Worm (Caenorhabditis elegans) whole organism, L1 larva: Measurements from ENCODE around the gene phdh-1.

ENCODE experiments used
- C04F5.9 ChIP-seq: sonication (generic microtip); optimal IDR thresholded peaks from 2 replicates; lab custom pipeline; 2016; ENCODE audit warnings: missing genetic modification characterization, missing compliant biosample characterization
- C16A3.4 ChIP-seq: fragments of 150-350 bp; optimal IDR thresholded peaks from 2 replicates; lab custom pipeline; 2014; ENCODE audit warnings: missing biosample characterization, missing genetic modification characterization
- F16B12.6 ChIP-seq: fragments of 150-350 bp; optimal IDR thresholded peaks from 2 replicates; lab custom pipeline; 2014; ENCODE audit warnings: missing biosample characterization, missing genetic modification characterization
- Y116A8C.19 ChIP-seq: sonication (generic microtip); optimal IDR thresholded peaks from 2 replicates; lab custom pipeline; 2016; ENCODE audit warnings: missing compliant biosample characterization, missing genetic modification characterization, borderline replicate concordance
- alr-1 ChIP-seq: fragments of 200-800 bp; sonication (Bioruptor generic); optimal IDR thresholded peaks from 2 replicates; lab custom pipeline; 2018; ENCODE audit warnings: borderline replicate concordance, mild to moderate bottlenecking, missing genetic modification characterization, missing compliant biosample characterization
- ceh-82 ChIP-seq, 3 experiments: fragments of 150-350 bp in 1 of 3; sonication (generic microtip) in 2 of 3; optimal IDR thresholded peaks; 2 replicates each; lab custom pipeline; 2014 to 2017; ENCODE audit warnings: missing biosample characterization in 3 of 3, missing genetic modification characterization in 3 of 3
- ceh-88 ChIP-seq: fragments of 200-800 bp; sonication (Bioruptor generic); IDR thresholded peaks from 2 replicates; pipeline ENCODE4 v1.3.6; 2022; ENCODE audit warnings: missing genetic modification characterization, missing compliant biosample characterization
- dpl-1 ChIP-seq, 3 experiments: fragments of 150-350 bp in 2 of 3; sonication (generic microtip) in 1 of 3; optimal IDR thresholded peaks; 2 replicates each; lab custom pipeline; 2014 to 2017; ENCODE audit warnings: missing biosample characterization in 3 of 3, missing genetic modification characterization in 3 of 3, missing genetic modification reagents in 3 of 3
- dsc-1 ChIP-seq: sonication (generic microtip); optimal IDR thresholded peaks from 2 replicates; lab custom pipeline; 2016; ENCODE audit warnings: mild to moderate bottlenecking, missing genetic modification characterization, missing compliant biosample characterization
- efl-1 ChIP-seq, 4 experiments: fragments of 150-350 bp; optimal IDR thresholded peaks in 3 of 4; peaks in 1 of 4; 1 replicate in 1 of 4; 2 replicates in 3 of 4; lab custom pipeline; 2014; ENCODE audit warnings: missing biosample characterization in 2 of 4, missing genetic modification characterization in 2 of 4, missing genetic modification reagents in 2 of 4
- efl-3 ChIP-seq: fragments of 200-800 bp; sonication (Bioruptor generic); optimal IDR thresholded peaks from 2 replicates; lab custom pipeline; 2018; ENCODE audit warnings: mild to moderate bottlenecking, missing genetic modification characterization, missing compliant biosample characterization
- egl-13 ChIP-seq: sonication (generic microtip); optimal IDR thresholded peaks from 2 replicates; lab custom pipeline; 2016; ENCODE audit warnings: missing genotype, missing genetic modification reagents, missing genetic modification characterization, missing compliant biosample characterization
- elt-3 ChIP-seq, 6 experiments: fragments of 150-350 bp in 1 of 6; sonication (generic microtip); optimal IDR thresholded peaks; 2 replicates each; lab custom pipeline; 2017 to 2018; ENCODE audit warnings: missing biosample characterization in 6 of 6, missing genetic modification characterization in 6 of 6, inconsistent platforms in 1 of 6
- ets-5 ChIP-seq: fragments of 200-800 bp; sonication (Bioruptor generic); IDR thresholded peaks from 2 replicates; pipeline ENCODE4 v1.3.6; 2022; ENCODE audit warnings: missing genetic modification characterization, missing compliant biosample characterization
- fkh-4 ChIP-seq: sonication (generic microtip); optimal IDR thresholded peaks from 2 replicates; lab custom pipeline; 2016; ENCODE audit warnings: missing compliant biosample characterization, missing genetic modification characterization, borderline replicate concordance
- fkh-8 ChIP-seq: sonication (generic microtip); optimal IDR thresholded peaks from 2 replicates; lab custom pipeline; 2016; ENCODE audit warnings: mild to moderate bottlenecking, missing genetic modification characterization, missing compliant biosample characterization
- fos-1 ChIP-seq: fragments of 150-350 bp; optimal IDR thresholded peaks from 2 replicates; lab custom pipeline; 2014; ENCODE audit warnings: missing biosample characterization, missing genetic modification characterization
- irx-1 ChIP-seq: sonication (generic microtip); optimal IDR thresholded peaks from 2 replicates; lab custom pipeline; 2016; ENCODE audit warnings: missing genetic modification characterization, missing compliant biosample characterization
- lin-15B ChIP-seq: fragments of 150-350 bp; sonication (generic microtip); optimal IDR thresholded peaks from 3 replicates; lab custom pipeline; 2014; ENCODE audit warnings: missing biosample characterization, missing genetic modification characterization
- lin-35 ChIP-seq, 2 experiments: fragments of 150-350 bp; optimal IDR thresholded peaks; 2 replicates each; lab custom pipeline; 2014; ENCODE audit warnings: missing biosample characterization in 2 of 2, missing genetic modification characterization in 2 of 2, missing genetic modification reagents in 2 of 2
- lin-39 ChIP-seq: fragments of 150-350 bp; optimal IDR thresholded peaks from 2 replicates; lab custom pipeline; 2014; ENCODE audit warnings: missing biosample characterization, missing genetic modification reagents, missing genetic modification characterization
- lsy-2 ChIP-seq, 2 experiments: fragments of 150-350 bp; optimal IDR thresholded peaks; 2 replicates each; lab custom pipeline; 2014; ENCODE audit warnings: missing biosample characterization in 2 of 2, missing genetic modification characterization in 2 of 2
- mdl-1 ChIP-seq, 2 experiments: fragments of 150-350 bp; optimal IDR thresholded peaks; 2 replicates each; lab custom pipeline; 2014 to 2017; ENCODE audit warnings: missing biosample characterization in 2 of 2, missing genetic modification characterization in 2 of 2, inconsistent platforms in 1 of 2
- mef-2 ChIP-seq: fragments of 150-350 bp; optimal IDR thresholded peaks from 2 replicates; lab custom pipeline; 2014; ENCODE audit warnings: missing biosample characterization, missing genetic modification characterization
- mep-1 ChIP-seq: fragments of 150-350 bp; optimal IDR thresholded peaks from 2 replicates; lab custom pipeline; 2014; ENCODE audit warnings: missing biosample characterization, missing genetic modification characterization
- nhr-11 ChIP-seq: fragments of 150-350 bp; optimal IDR thresholded peaks from 2 replicates; lab custom pipeline; 2014; ENCODE audit warnings: missing biosample characterization, missing genetic modification characterization
- nhr-12 ChIP-seq: sonication (generic microtip); optimal IDR thresholded peaks from 2 replicates; lab custom pipeline; 2017; ENCODE audit warnings: missing biosample characterization, missing genetic modification characterization
- nhr-19 ChIP-seq: fragments of 200-800 bp; sonication (Bioruptor generic); conservative IDR thresholded peaks from 2 replicates; pipeline ENCODE4 v1.3.6; 2022; ENCODE audit warnings: missing genetic modification characterization, missing compliant biosample characterization
- nhr-20 ChIP-seq: sonication (generic microtip); optimal IDR thresholded peaks from 2 replicates; lab custom pipeline; 2016; ENCODE audit warnings: mild to moderate bottlenecking, missing genetic modification characterization, missing compliant biosample characterization
- nhr-237 ChIP-seq: fragments of 150-350 bp; optimal IDR thresholded peaks from 2 replicates; lab custom pipeline; 2014; ENCODE audit warnings: missing biosample characterization, missing genetic modification characterization
- nhr-28 ChIP-seq: fragments of 150-350 bp; optimal IDR thresholded peaks from 2 replicates; lab custom pipeline; 2014; ENCODE audit warnings: missing biosample characterization, missing genetic modification characterization
- nhr-71 ChIP-seq: sonication (generic microtip); optimal IDR thresholded peaks from 2 replicates; lab custom pipeline; 2016; ENCODE audit warnings: mild to moderate bottlenecking, missing genetic modification characterization, moderate library complexity, missing compliant biosample characterization
- nhr-76 ChIP-seq: sonication (generic microtip); optimal IDR thresholded peaks from 2 replicates; lab custom pipeline; 2017; ENCODE audit warnings: missing biosample characterization, missing genetic modification characterization
- nhr-77 ChIP-seq: fragments of 150-350 bp; optimal IDR thresholded peaks from 2 replicates; lab custom pipeline; 2014; ENCODE audit warnings: missing biosample characterization, missing genetic modification characterization
- nhr-85 ChIP-seq: sonication (generic microtip); peaks from one replicate; lab custom pipeline; 2016; ENCODE audit warnings: missing genetic modification characterization, inconsistent platforms, missing compliant biosample characterization
- nhr-90 ChIP-seq: sonication (generic microtip); optimal IDR thresholded peaks from 2 replicates; lab custom pipeline; 2016; ENCODE audit warnings: mild to moderate bottlenecking, missing genetic modification characterization, missing compliant biosample characterization; ENCODE audit not compliant: poor library complexity
- pax-3 ChIP-seq: fragments of 200-800 bp; sonication (Bioruptor generic); optimal IDR thresholded peaks from 2 replicates; lab custom pipeline; 2018; ENCODE audit warnings: mild to moderate bottlenecking, missing genetic modification characterization, moderate library complexity, missing compliant biosample characterization
- skn-1 ChIP-seq: fragments of 150-350 bp; optimal IDR thresholded peaks from 2 replicates; lab custom pipeline; 2014; ENCODE audit warnings: missing biosample characterization, missing genetic modification characterization
- snpc-4 ChIP-seq: fragments of 150-350 bp; optimal IDR thresholded peaks from 2 replicates; lab custom pipeline; 2014; ENCODE audit warnings: missing biosample characterization, missing genetic modification characterization
- snu-23 ChIP-seq: sonication (generic microtip); optimal IDR thresholded peaks from 2 replicates; lab custom pipeline; 2016; ENCODE audit warnings: missing genetic modification characterization, missing compliant biosample characterization
- sox-4 ChIP-seq: sonication (generic microtip); optimal IDR thresholded peaks from 2 replicates; lab custom pipeline; 2016; ENCODE audit warnings: missing genetic modification characterization, missing compliant biosample characterization
- sup-37 ChIP-seq: fragments of 200-800 bp; sonication (Bioruptor generic); optimal IDR thresholded peaks from 2 replicates; lab custom pipeline; 2018; ENCODE audit warnings: mild to moderate bottlenecking, missing genetic modification characterization, missing compliant biosample characterization
- tbx-2 ChIP-seq: sonication (generic microtip); optimal IDR thresholded peaks from 2 replicates; lab custom pipeline; 2016; ENCODE audit warnings: missing genetic modification characterization, missing compliant biosample characterization
- tlp-1 ChIP-seq: fragments of 150-350 bp; optimal IDR thresholded peaks from 2 replicates; lab custom pipeline; 2014; ENCODE audit warnings: missing biosample characterization, missing genetic modification characterization
- unc-30 ChIP-seq: sonication (generic microtip); optimal IDR thresholded peaks from 2 replicates; lab custom pipeline; 2017; ENCODE audit warnings: missing biosample characterization, missing genetic modification characterization
- unc-62 ChIP-seq: fragments of 150-350 bp; optimal IDR thresholded peaks from 2 replicates; lab custom pipeline; 2014; ENCODE audit warnings: missing biosample characterization, missing genetic modification reagents, missing genetic modification characterization
- unc-86 ChIP-seq: sonication (generic microtip); optimal IDR thresholded peaks from 2 replicates; lab custom pipeline; 2016; ENCODE audit warnings: missing genetic modification characterization, missing compliant biosample characterization
- xbp-1 ChIP-seq: sonication (generic microtip); optimal IDR thresholded peaks from 2 replicates; lab custom pipeline; 2016; ENCODE audit warnings: missing genetic modification characterization, missing compliant biosample characterization

The phdh-1 gene

DNA sequence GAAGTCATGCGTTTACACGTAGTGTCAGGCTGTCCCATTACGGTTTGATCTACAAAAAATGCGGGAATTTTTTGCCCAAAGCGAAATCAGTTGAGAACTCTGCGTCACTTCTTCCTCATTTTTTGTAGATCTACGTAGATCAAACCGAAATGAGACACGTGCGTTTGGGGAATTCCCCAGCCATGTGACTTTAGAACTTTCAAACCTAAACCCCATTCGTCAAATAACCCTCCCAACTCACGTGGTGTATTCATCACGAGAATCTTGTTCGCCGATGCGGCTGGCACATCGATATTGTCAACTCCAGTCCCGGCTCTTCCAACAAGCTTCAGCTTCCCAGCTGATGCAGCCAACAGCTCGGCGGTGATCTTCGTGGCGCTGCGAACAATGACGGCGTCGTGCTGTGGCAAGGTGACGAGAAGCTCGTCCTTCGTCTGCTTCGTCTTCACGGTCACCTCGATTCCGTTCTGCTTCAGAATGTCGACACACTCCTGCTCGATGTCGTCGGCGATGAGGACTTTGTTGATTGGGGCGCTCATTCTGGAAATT is at the start of gene phdh-1:
Gene phdh-1 (minus strand): TSS at position 540 of the 549 bp plus-strand sequence.
- 0 out of 2 replicates have a peak, but pooled peaks have one; percentile 35 for TF ChIP-seq nhr-19
- TF ChIP-seq nhr-71: no peak
- TF ChIP-seq nhr-237 (tag; lab: Kevin White, UChicago): no peak
- TF ChIP-seq irx-1 (tag; lab: Kevin White, UChicago): no peak
- no peak for TF ChIP-seq sup-37 (GFP tag; lab: Kevin White, UChicago)
- no peak for TF ChIP-seq lin-15B
- peak; percentile 78 for TF ChIP-seq nhr-85 (tag; lab: Kevin White, UChicago)
- TF ChIP-seq Y116A8C.19: no peak
- TF ChIP-seq lin-35 (GFP tag; optimal IDR thresholded peaks at IDR 0.05; lab: Kevin White, UChicago): peak in 1 of 2 experiments; percentile 44
- TF ChIP-seq efl-1 (optimal IDR thresholded peaks at IDR 0.05; lab: Kevin White, UChicago): no peak
- TF ChIP-seq efl-1 (GFP tag; optimal IDR thresholded peaks at IDR 0.05 in 1 of 2; lab: Kevin White, UChicago): peak in 1 of 2 experiments; percentile 69
- no peak for TF ChIP-seq mep-1 (tag; lab: Kevin White, UChicago)
- no peak for TF ChIP-seq alr-1 (tag; lab: Kevin White, UChicago)
- no peak for TF ChIP-seq skn-1 (tag; lab: Kevin White, UChicago)
- no peak for TF ChIP-seq dpl-1 (GFP tag; optimal IDR thresholded peaks at IDR 0.05; lab: Kevin White, UChicago)
- TF ChIP-seq, all 84 proteins: peak for 4

- TF ChIP-seq sox-4 (tag; lab: Kevin White, UChicago): no peak
- peak; percentile 0 for TF ChIP-seq nhr-85 (tag; lab: Kevin White, UChicago)
Observed at ce11 chrII:13685581-13685980, 47.3 kb upstream of the phdh-1 start.

DNA sequence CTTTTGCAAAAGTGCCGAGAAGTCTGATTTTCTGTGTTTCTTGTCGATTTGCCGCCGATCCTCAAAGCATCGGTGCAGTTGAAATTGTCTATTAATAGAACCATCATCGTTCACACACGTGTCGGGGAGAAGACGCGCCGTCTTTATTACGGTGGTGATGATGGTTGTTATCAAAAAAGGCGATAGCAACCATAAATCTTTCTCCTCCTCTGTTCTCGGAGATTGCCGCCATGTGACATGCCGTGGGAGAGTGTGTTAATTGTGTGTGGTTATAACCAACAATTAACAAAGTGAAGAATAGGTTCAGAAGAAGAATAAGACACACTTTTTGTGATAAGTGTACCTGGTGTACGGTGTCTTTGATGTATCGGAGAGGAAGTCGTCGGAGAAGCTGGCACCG is 42.8 kb upstream of the phdh-1 start:
- no peak for TF ChIP-seq efl-1 (optimal IDR thresholded peaks at IDR 0.05; lab: Kevin White, UChicago)
- peak in 1 of 2 experiments; percentile 94 for TF ChIP-seq efl-1 (GFP tag; optimal IDR thresholded peaks at IDR 0.05 in 1 of 2; lab: Kevin White, UChicago)
- TF ChIP-seq sup-37 (GFP tag; lab: Kevin White, UChicago): no peak
- TF ChIP-seq lin-39 (tag; lab: Kevin White, UChicago): no peak
- TF ChIP-seq unc-62: no peak
- TF ChIP-seq fos-1: no peak
- no peak for TF ChIP-seq C04F5.9 (tag; lab: Kevin White, UChicago)
- TF ChIP-seq nhr-20 (tag; lab: Kevin White, UChicago): peak; percentile 86
- TF ChIP-seq nhr-12 (tag; lab: Kevin White, UChicago): no peak
- TF ChIP-seq fkh-4 (tag; lab: Kevin White, UChicago): no peak
- no peak for TF ChIP-seq ceh-82 (tag; optimal IDR thresholded peaks at IDR 0.05; lab: Kevin White, UChicago)
- TF ChIP-seq nhr-11 (tag; lab: Kevin White, UChicago): no peak
- TF ChIP-seq nhr-28 (tag; lab: Kevin White, UChicago): no peak
- no peak for TF ChIP-seq unc-30 (tag; lab: Kevin White, UChicago)
- peak; percentile 18 for TF ChIP-seq C16A3.4 (tag; lab: Kevin White, UChicago)
- peak; percentile 77 for TF ChIP-seq nhr-90 (tag; lab: Kevin White, UChicago)
- no peak for TF ChIP-seq nhr-77 (tag; lab: Kevin White, UChicago)
- no peak for TF ChIP-seq tlp-1 (tag; lab: Kevin White, UChicago)
- TF ChIP-seq unc-86 (tag; lab: Kevin White, UChicago): no peak
- no peak for TF ChIP-seq dsc-1 (tag; lab: Kevin White, UChicago)
- peak; percentile 66 for TF ChIP-seq snu-23
- peak; percentile 14 for TF ChIP-seq mef-2
- TF ChIP-seq pax-3: no peak
- no peak for TF ChIP-seq ets-5
- TF ChIP-seq fkh-8 (tag; lab: Kevin White, UChicago): no peak
- no peak for TF ChIP-seq xbp-1 (tag; lab: Kevin White, UChicago)
- no peak for TF ChIP-seq ceh-88
- no peak for TF ChIP-seq egl-13 (tag; lab: Kevin White, UChicago)
- TF ChIP-seq nhr-76 (tag; lab: Kevin White, UChicago): no peak
- peak; percentile 79 for TF ChIP-seq nhr-71
- TF ChIP-seq mep-1 (tag; lab: Kevin White, UChicago): peak; percentile 13
- TF ChIP-seq tbx-2 (tag; lab: Kevin White, UChicago): peak; percentile 54
- TF ChIP-seq nhr-19: peak; percentile 63
- no peak for TF ChIP-seq efl-3 (GFP tag; lab: Kevin White, UChicago)
- peak in 1 of 2 experiments; percentile 42 for TF ChIP-seq lsy-2 (tag; optimal IDR thresholded peaks at IDR 0.05; lab: Kevin White, UChicago)
- no peak for TF ChIP-seq F16B12.6 (tag; lab: Kevin White, UChicago)
- TF ChIP-seq mdl-1 (tag; optimal IDR thresholded peaks at IDR 0.05; lab: Kevin White, UChicago): peak in 1 of 2 experiments; percentile 93
- no peak for TF ChIP-seq alr-1 (tag; lab: Kevin White, UChicago)
- no peak for TF ChIP-seq snpc-4 (tag; lab: Kevin White, UChicago)
- peak; percentile 26 to 96 (median 75) for TF ChIP-seq elt-3 (tag; optimal IDR thresholded peaks at IDR 0.05; lab: Kevin White, UChicago)
